Worm (Caenorhabditis elegans) whole organism, young adult: ENCODE results near the gene B0024.3.

Experiments
- B0336.3 ChIP-seq: fragments of 200-800 bp; sonication (Bioruptor generic); IDR thresholded peaks from 2 replicates; pipeline ENCODE4 v1.3.6; 2022; ENCODE audit warnings: missing genetic modification characterization, missing compliant biosample characterization
- F22D6.2 ChIP-seq: sonication (generic microtip); optimal IDR thresholded peaks from 2 replicates; lab custom pipeline; 2016; ENCODE audit warnings: mild to moderate bottlenecking, missing genetic modification characterization, missing compliant biosample characterization
- F23B12.7 ChIP-seq: sonication (generic microtip); optimal IDR thresholded peaks from 2 replicates; lab custom pipeline; 2017; ENCODE audit warnings: missing genetic modification characterization, mild to moderate bottlenecking, missing compliant biosample characterization, antibody characterized with exemption, moderate library complexity; ENCODE audit not compliant: insufficient read depth
- F37B4.10 ChIP-seq: fragments of 200-800 bp; sonication (Bioruptor generic); IDR thresholded peaks from 2 replicates; pipeline ENCODE4 v1.3.6; 2022; ENCODE audit warnings: missing genetic modification characterization, missing compliant biosample characterization
- F39B2.1 ChIP-seq: fragments of 200-800 bp; sonication (Bioruptor generic); IDR thresholded peaks from 2 replicates; pipeline ENCODE4 v1.3.6; 2022; ENCODE audit warnings: missing genetic modification reagents, missing genetic modification characterization, missing compliant biosample characterization
- F49E8.2 ChIP-seq: sonication (generic microtip); optimal IDR thresholded peaks from 3 replicates; lab custom pipeline; 2017; ENCODE audit warnings: missing genetic modification characterization, mild to moderate bottlenecking, missing compliant biosample characterization, antibody characterized with exemption, moderate library complexity; ENCODE audit not compliant: insufficient read depth
- F55B11.4 ChIP-seq: sonication (generic microtip); optimal IDR thresholded peaks from 2 replicates; lab custom pipeline; 2016; ENCODE audit warnings: missing compliant biosample characterization, missing genetic modification characterization, borderline replicate concordance; ENCODE audit not compliant: insufficient read depth
- F57C9.4 ChIP-seq: sonication (generic microtip); optimal IDR thresholded peaks from 2 replicates; lab custom pipeline; 2017; ENCODE audit warnings: mild to moderate bottlenecking, missing genetic modification characterization, missing compliant biosample characterization
- K12H6.12 ChIP-seq: fragments of 200-800 bp; sonication (Bioruptor generic); optimal IDR thresholded peaks from 2 replicates; lab custom pipeline; 2018; ENCODE audit warnings: mild to moderate bottlenecking, missing genetic modification characterization, missing compliant biosample characterization
- Y53F4B.3 ChIP-seq: fragments of 200-800 bp; sonication (Bioruptor generic); IDR thresholded peaks from 2 replicates; pipeline ENCODE4 v1.3.6; 2022; ENCODE audit warnings: missing genetic modification reagents, missing genetic modification characterization, missing compliant biosample characterization
- ZK185.1 ChIP-seq: sonication (generic microtip); optimal IDR thresholded peaks from 2 replicates; lab custom pipeline; 2016; ENCODE audit warnings: mild to moderate bottlenecking, missing genetic modification characterization, missing compliant biosample characterization; ENCODE audit not compliant: poor library complexity, severe bottlenecking
- akir-1 ChIP-seq: fragments of 200-800 bp; sonication (Bioruptor generic); optimal IDR thresholded peaks from 2 replicates; lab custom pipeline; 2018; ENCODE audit warnings: mild to moderate bottlenecking, missing genetic modification characterization, moderate library complexity, missing compliant biosample characterization
- attf-5 ChIP-seq: fragments of 200-800 bp; sonication (Bioruptor generic); optimal IDR thresholded peaks from 2 replicates; lab custom pipeline; 2018; ENCODE audit warnings: mild to moderate bottlenecking, missing genetic modification characterization, missing compliant biosample characterization
- ccch-3 ChIP-seq: fragments of 200-800 bp; sonication (Bioruptor generic); optimal IDR thresholded peaks from 2 replicates; lab custom pipeline; 2018; ENCODE audit warnings: mild to moderate bottlenecking, missing genetic modification characterization, missing compliant biosample characterization
- ceh-27 ChIP-seq: fragments of 200-800 bp; sonication (Bioruptor generic); optimal IDR thresholded peaks from 2 replicates; lab custom pipeline; 2018; ENCODE audit warnings: mild to moderate bottlenecking, missing genetic modification characterization, moderate library complexity, missing compliant biosample characterization
- ceh-40 ChIP-seq: fragments of 200-800 bp; sonication (Bioruptor generic); IDR thresholded peaks from 2 replicates; pipeline ENCODE4 v1.3.6; 2022; ENCODE audit warnings: missing genetic modification characterization, missing compliant biosample characterization
- ceh-58 ChIP-seq: fragments of 200-800 bp; sonication (Bioruptor generic); IDR thresholded peaks from 2 replicates; pipeline ENCODE4 v1.3.6; 2022; ENCODE audit warnings: missing genetic modification characterization, missing compliant biosample characterization
- ceh-79 ChIP-seq: sonication (generic microtip); optimal IDR thresholded peaks from 2 replicates; lab custom pipeline; 2017; ENCODE audit warnings: mild to moderate bottlenecking, missing genetic modification characterization, missing compliant biosample characterization
- chd-7 ChIP-seq: sonication (generic microtip); optimal IDR thresholded peaks from 2 replicates; lab custom pipeline; 2016; ENCODE audit warnings: mild to moderate bottlenecking, missing genetic modification characterization, moderate library complexity, missing compliant biosample characterization
- dox-1 ChIP-seq: fragments of 200-800 bp; sonication (Bioruptor generic); IDR thresholded peaks from 2 replicates; pipeline ENCODE4 v1.3.6; 2022; ENCODE audit warnings: missing genetic modification reagents, missing genetic modification characterization, missing compliant biosample characterization
- fkh-3 ChIP-seq: sonication (generic microtip); optimal IDR thresholded peaks from 2 replicates; lab custom pipeline; 2016; ENCODE audit warnings: mild to moderate bottlenecking, missing genetic modification characterization, missing compliant biosample characterization
- gei-17 ChIP-seq: fragments of 200-800 bp; sonication (Bioruptor generic); optimal IDR thresholded peaks from 2 replicates; lab custom pipeline; 2018; ENCODE audit warnings: mild to moderate bottlenecking, missing genetic modification characterization, missing compliant biosample characterization
- him-1 ChIP-seq: sonication (generic microtip); optimal IDR thresholded peaks from 2 replicates; lab custom pipeline; 2016; ENCODE audit warnings: missing genotype, missing genetic modification reagents, missing genetic modification characterization, missing compliant biosample characterization
- hmg-1.2 ChIP-seq: fragments of 200-800 bp; sonication (Bioruptor generic); IDR thresholded peaks from 2 replicates; pipeline ENCODE4 v1.3.6; 2022; ENCODE audit warnings: missing genetic modification reagents, missing genetic modification characterization, missing compliant biosample characterization
- hrde-1 ChIP-seq: sonication (generic microtip); optimal IDR thresholded peaks from 2 replicates; lab custom pipeline; 2016; ENCODE audit warnings: missing genetic modification characterization, mild to moderate bottlenecking, missing compliant biosample characterization, moderate library complexity, missing genotype, missing genetic modification reagents, borderline replicate concordance
- let-526 ChIP-seq: fragments of 200-800 bp; sonication (Bioruptor generic); IDR thresholded peaks from 2 replicates; pipeline ENCODE4 v1.3.6; 2022; ENCODE audit warnings: missing genetic modification reagents, missing genetic modification characterization, missing compliant biosample characterization
- nfyb-1 ChIP-seq: fragments of 200-800 bp; sonication (Bioruptor generic); IDR thresholded peaks from 2 replicates; pipeline ENCODE4 v1.3.6; 2022; ENCODE audit warnings: missing genetic modification reagents, missing genetic modification characterization, missing compliant biosample characterization
- nhr-80 ChIP-seq: sonication (generic microtip); optimal IDR thresholded peaks from 2 replicates; lab custom pipeline; 2016; ENCODE audit warnings: missing genetic modification characterization, missing compliant biosample characterization
- pbrm-1 ChIP-seq: fragments of 200-800 bp; sonication (Bioruptor generic); IDR thresholded peaks from 2 replicates; pipeline ENCODE4 v1.3.6; 2022; ENCODE audit warnings: missing genetic modification reagents, missing genetic modification characterization, missing compliant biosample characterization
- rcor-1 ChIP-seq: fragments of 200-800 bp; sonication (Bioruptor generic); IDR thresholded peaks from 2 replicates; pipeline ENCODE4 v1.3.6; 2022; ENCODE audit warnings: missing genetic modification reagents, missing genetic modification characterization, missing compliant biosample characterization
- repo-1 ChIP-seq: sonication (generic microtip); optimal IDR thresholded peaks from 2 replicates; lab custom pipeline; 2017; ENCODE audit warnings: mild to moderate bottlenecking, missing genetic modification characterization, missing compliant biosample characterization
- sea-2 ChIP-seq: fragments of 200-800 bp; sonication (Bioruptor generic); IDR thresholded peaks from 2 replicates; pipeline ENCODE4 v1.3.6; 2022; ENCODE audit warnings: missing genetic modification characterization, missing compliant biosample characterization
- snpc-1.1 ChIP-seq: sonication (generic microtip); optimal IDR thresholded peaks from 2 replicates; lab custom pipeline; 2017; ENCODE audit warnings: missing genetic modification characterization, mild to moderate bottlenecking, missing compliant biosample characterization, antibody characterized with exemption, moderate library complexity, missing genotype, missing genetic modification reagents; ENCODE audit not compliant: insufficient read depth
- snpc-4 ChIP-seq, 5 experiments: fragments of 150-350 bp in 1 of 5; sonication (generic microtip) in 4 of 5; optimal IDR thresholded peaks; 2 replicates each; lab custom pipeline; 2014 to 2018; ENCODE audit warnings: missing genetic modification characterization in 5 of 5, missing biosample characterization in 3 of 5, antibody characterized with exemption in 2 of 5, mild to moderate bottlenecking in 2 of 5, missing compliant biosample characterization in 2 of 5, missing genotype in 2 of 5, moderate library complexity in 2 of 5, missing genetic modification reagents in 1 of 5
- tbx-9 ChIP-seq: sonication (generic microtip); optimal IDR thresholded peaks from 2 replicates; lab custom pipeline; 2016; ENCODE audit warnings: borderline replicate concordance, missing genetic modification characterization, inconsistent platforms, missing compliant biosample characterization
- tlf-1 ChIP-seq: fragments of 200-800 bp; sonication (Bioruptor generic); optimal IDR thresholded peaks from 2 replicates; lab custom pipeline; 2018; ENCODE audit warnings: mild to moderate bottlenecking, missing genetic modification characterization, missing compliant biosample characterization
- unc-62 ChIP-seq: fragments of 150-350 bp; optimal IDR thresholded peaks from 2 replicates; lab custom pipeline; 2014; ENCODE audit warnings: missing biosample characterization, missing genetic modification reagents, missing genetic modification characterization
- xnd-1 ChIP-seq: sonication (generic microtip); optimal IDR thresholded peaks from 2 replicates; lab custom pipeline; 2016; ENCODE audit warnings: missing genotype, missing genetic modification reagents, missing genetic modification characterization, missing compliant biosample characterization

The B0024.3 gene

DNA sequence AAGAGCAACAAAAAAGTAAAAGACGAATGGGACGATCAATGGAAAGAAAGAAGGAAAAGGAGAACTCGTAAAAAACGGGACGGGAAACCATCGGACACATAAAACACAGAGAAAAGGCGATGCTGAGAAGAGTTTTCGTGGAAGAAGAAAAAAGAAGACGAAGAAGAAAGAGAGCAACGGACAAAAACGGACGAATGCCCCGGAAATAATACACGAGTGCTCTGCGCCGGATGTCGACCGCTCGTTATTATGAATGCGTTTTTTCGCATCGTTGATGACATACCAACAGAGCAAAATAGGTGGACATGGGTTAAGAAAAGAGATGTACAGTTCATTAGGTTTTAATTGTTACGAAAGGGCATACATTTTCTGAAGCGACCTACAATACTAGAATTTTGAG lies 11.7 kb upstream of the B0024.3 start, which contains the start of gene Y22F5A.11:
TSS of gene Y22F5A.11 (minus strand) at position 28 of the 400 bp plus-strand sequence.
- TF ChIP-seq snpc-1.1 (tag; lab: Kevin White, UChicago) (no peak), snpc-4 (GFP tag; optimal IDR thresholded peaks at IDR 0.05; lab: Kevin White, UChicago) (no peak), snpc-4 (tag; optimal IDR thresholded peaks at IDR 0.05; lab: Kevin White, UChicago) (peak in 2 of 4 experiments; percentile 2 to 68)
- TF ChIP-seq, all 124 proteins: peak for 1

DNA sequence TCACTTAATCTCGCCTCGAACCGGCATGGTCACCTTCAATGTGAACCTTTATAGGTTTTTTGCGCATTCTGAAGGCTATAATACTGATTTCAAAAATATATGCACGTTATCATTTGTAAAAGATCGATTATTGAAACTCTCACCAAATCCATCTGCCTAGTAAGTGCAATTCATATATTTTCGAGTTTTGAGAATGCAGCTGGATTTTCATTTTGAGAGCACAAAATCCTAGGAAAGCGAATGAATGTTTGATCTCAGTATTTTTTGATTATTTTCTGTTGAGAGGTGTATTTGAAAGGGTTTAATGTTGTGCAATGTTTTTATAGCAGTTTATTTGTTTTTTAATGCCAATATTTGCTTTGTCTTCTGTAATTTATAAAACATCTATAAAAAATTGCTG lies 11.3 kb upstream of the B0024.3 start:
- TF ChIP-seq pbrm-1 (GFP tag; lab: Robert Waterston, UW), result no peak
- TF ChIP-seq B0336.3, result no peak
- TF ChIP-seq K12H6.12 (tag; lab: Kevin White, UChicago), result no peak
- no peak for TF ChIP-seq F57C9.4 (tag; lab: Kevin White, UChicago)
- TF ChIP-seq let-526 (GFP tag; lab: Robert Waterston, UW), result no peak
- TF ChIP-seq, all 124 proteins: peak for 0

DNA sequence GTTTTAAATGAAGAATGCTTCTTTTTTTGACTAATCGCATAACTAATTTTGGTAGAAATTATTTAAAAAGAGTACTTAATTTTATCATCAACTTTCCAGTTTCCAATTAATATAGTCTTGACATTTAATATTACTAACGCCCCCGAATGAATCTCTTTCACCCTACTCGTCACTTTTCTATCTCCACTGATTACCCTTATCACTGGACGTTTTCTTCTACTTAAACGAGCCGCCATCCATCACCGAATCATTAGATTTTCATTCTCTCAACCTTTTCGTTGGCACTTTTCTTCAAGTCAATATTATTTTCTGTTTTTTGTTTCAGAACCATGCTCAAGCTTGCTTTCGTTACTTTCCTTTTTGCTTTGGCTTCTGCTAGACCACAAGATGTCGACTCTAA lies 9.8 kb upstream of the B0024.3 start, which contains the start of gene lys-1:
TSS of gene lys-1 (plus strand) at position 326 of the 400 bp plus-strand sequence.
- TF ChIP-seq ZK185.1 (tag; lab: Kevin White, UChicago), result peak; percentile 13
- peak; percentile 70 for TF ChIP-seq nhr-80
- no peak for TF ChIP-seq F37B4.10 (GFP tag; lab: Robert Waterston, UW)
- TF ChIP-seq, all 124 proteins: peak for 2

DNA sequence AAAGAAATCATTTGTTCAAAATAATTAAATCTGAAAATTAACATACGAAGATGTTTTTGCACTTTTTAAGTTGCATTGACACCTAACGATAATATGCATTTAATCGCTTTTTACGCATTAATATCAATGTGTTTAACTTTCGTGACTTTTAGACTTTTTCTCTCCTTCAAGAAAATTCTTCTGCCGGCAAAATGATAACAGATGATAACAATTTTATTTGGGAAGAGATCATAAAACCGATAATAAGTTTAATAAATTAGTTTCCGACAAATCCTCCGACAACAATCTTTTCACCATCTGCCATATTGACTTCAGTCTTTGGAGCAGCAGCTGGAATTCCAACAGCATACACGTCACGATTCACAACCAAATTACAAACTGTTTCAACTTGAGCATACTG lies 7.2 kb upstream of the B0024.3 start:
- TF ChIP-seq ZK185.1 (tag; lab: Kevin White, UChicago) (no peak), ceh-27 (GFP tag; lab: Kevin White, UChicago) (no peak), ceh-79 (tag; lab: Kevin White, UChicago) (no peak), tbx-9 (tag; lab: Kevin White, UChicago) (no peak), F49E8.2 (tag; lab: Kevin White, UChicago) (no peak), nhr-80 (peak; percentile 43), ccch-3 (no peak), ceh-40 (GFP tag; lab: Robert Waterston, UW) (no peak)
- TF ChIP-seq, all 124 proteins: peak for 1

DNA sequence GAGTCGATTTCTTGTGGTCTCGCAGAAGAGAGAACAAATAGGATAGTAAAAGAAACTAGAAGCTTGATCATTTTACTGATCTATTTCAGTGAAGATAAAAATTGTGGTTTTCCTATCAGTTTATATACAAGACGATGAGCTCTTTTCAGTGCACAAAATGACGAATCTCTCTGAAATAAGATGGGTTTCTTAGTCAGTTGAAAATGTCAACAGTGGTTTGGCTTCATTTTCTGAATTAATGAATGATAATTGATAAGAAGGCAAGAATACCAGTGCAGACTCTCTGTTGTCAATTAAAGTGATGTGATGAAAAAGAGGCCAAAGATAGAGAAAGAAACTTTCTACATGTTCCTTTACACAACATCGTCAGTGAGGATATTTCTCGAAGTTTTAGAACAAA lies 6.0 kb upstream of the B0024.3 start, which contains the start of gene lys-2:
TSS of gene lys-2 (minus strand) at position 101 of the 400 bp plus-strand sequence.
- TF ChIP-seq attf-5 (no peak), repo-1 (tag; lab: Kevin White, UChicago) (no peak), unc-62 (GFP tag; lab: Kevin White, UChicago) (peak; percentile 12), fkh-3 (tag; lab: Kevin White, UChicago) (no peak), him-1 (no peak), chd-7 (tag; lab: Kevin White, UChicago) (no peak), nhr-80 (peak; percentile 82), xnd-1 (tag; lab: Kevin White, UChicago) (no peak)

DNA sequence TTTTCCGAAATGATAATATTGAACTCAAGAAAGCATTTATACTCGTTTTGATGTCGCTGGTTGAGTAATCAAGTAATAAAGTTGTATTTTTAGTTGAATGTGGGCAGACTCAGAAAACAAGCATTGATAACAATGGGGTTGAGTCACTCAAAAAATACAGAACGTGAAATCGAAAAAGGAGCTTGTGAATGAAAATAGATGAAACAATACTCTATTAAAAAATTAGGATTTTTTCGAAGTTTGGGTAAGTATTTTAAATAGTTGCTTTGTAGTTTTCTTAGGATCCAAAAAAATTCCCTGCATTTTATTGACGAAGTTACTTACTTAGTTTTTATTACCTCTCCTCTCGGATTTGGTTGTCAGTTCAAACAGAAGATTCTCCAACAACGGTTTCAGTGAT lies 3.9 kb upstream of the B0024.3 start, which contains the start of gene lys-3:
TSS of gene lys-3 (minus strand) at position 101 of the 400 bp plus-strand sequence.
- TF ChIP-seq F57C9.4 (tag; lab: Kevin White, UChicago), result no peak
- no peak for TF ChIP-seq ceh-58
- no peak for TF ChIP-seq F55B11.4 (tag; lab: Kevin White, UChicago)
- no peak for TF ChIP-seq F23B12.7 (tag; lab: Kevin White, UChicago)
- TF ChIP-seq tlf-1, result no peak
- TF ChIP-seq gei-17 (GFP tag; lab: Kevin White, UChicago), result no peak
- no peak for TF ChIP-seq F39B2.1 (GFP tag; lab: Robert Waterston, UW)
- no peak for TF ChIP-seq hrde-1 (tag; lab: Kevin White, UChicago)
- TF ChIP-seq Y53F4B.3 (GFP tag; lab: Robert Waterston, UW), result no peak
- TF ChIP-seq snpc-4 (GFP tag; optimal IDR thresholded peaks at IDR 0.05; lab: Kevin White, UChicago), result no peak
- TF ChIP-seq snpc-4 (tag; optimal IDR thresholded peaks at IDR 0.05; lab: Kevin White, UChicago), result no peak
- TF ChIP-seq nfyb-1, result no peak
- TF ChIP-seq akir-1 (GFP tag; lab: Kevin White, UChicago), result no peak
- no peak for TF ChIP-seq sea-2 (GFP tag; lab: Robert Waterston, UW)
- no peak for TF ChIP-seq F22D6.2 (tag; lab: Kevin White, UChicago)
- no peak for TF ChIP-seq rcor-1
- TF ChIP-seq hmg-1.2 (GFP tag; lab: Robert Waterston, UW), result no peak
- no peak for TF ChIP-seq unc-62 (GFP tag; lab: Kevin White, UChicago)
- no peak for TF ChIP-seq dox-1 (GFP tag; lab: Robert Waterston, UW)
